Fruit fly (Drosophila melanogaster) whole organism, adult: Measurements from ENCODE around the gene GatC.
A peak's percentile ranks its signal among the peaks of the same experiment; 100 is the strongest.

Experiments used
- CG11617 ChIP-seq: fragments of 200-800 bp; sonication (Bioruptor generic); optimal IDR thresholded peaks from 2 replicates; lab custom pipeline; 2017; ENCODE audit warnings: mild to moderate bottlenecking, missing biosample characterization, missing genetic modification reagents, missing genetic modification characterization
- CG12768 ChIP-seq: fragments of 200-800 bp; sonication (Bioruptor generic); optimal IDR thresholded peaks from 2 replicates; lab custom pipeline; 2017; ENCODE audit warnings: missing biosample characterization, missing genetic modification characterization, mild to moderate bottlenecking, moderate library complexity, missing genetic modification reagents
- CG33017 ChIP-seq: fragments of 200-800 bp; sonication (Bioruptor generic); optimal IDR thresholded peaks from 2 replicates; lab custom pipeline; 2018; ENCODE audit warnings: missing biosample characterization, mild to moderate bottlenecking, missing genetic modification characterization, moderate library complexity
- Clk ChIP-seq: fragments of 200-800 bp; sonication (Bioruptor generic); optimal IDR thresholded peaks from 2 replicates; lab custom pipeline; 2017; ENCODE audit warnings: missing biosample characterization, missing genetic modification characterization
- Crg-1 ChIP-seq: fragments of 200-800 bp; sonication (Bioruptor generic); optimal IDR thresholded peaks from 2 replicates; lab custom pipeline; 2016; ENCODE audit warnings: missing biosample characterization, missing genetic modification characterization
- cnc ChIP-seq, 2 experiments: fragments of >200 bp; optimal IDR thresholded peaks; 2 replicates each; lab custom pipeline; 2017
- toe ChIP-seq: fragments of 200-800 bp; sonication (Bioruptor generic); optimal IDR thresholded peaks from 2 replicates; lab custom pipeline; 2016; ENCODE audit warnings: missing biosample characterization, missing genetic modification characterization

DNA sequence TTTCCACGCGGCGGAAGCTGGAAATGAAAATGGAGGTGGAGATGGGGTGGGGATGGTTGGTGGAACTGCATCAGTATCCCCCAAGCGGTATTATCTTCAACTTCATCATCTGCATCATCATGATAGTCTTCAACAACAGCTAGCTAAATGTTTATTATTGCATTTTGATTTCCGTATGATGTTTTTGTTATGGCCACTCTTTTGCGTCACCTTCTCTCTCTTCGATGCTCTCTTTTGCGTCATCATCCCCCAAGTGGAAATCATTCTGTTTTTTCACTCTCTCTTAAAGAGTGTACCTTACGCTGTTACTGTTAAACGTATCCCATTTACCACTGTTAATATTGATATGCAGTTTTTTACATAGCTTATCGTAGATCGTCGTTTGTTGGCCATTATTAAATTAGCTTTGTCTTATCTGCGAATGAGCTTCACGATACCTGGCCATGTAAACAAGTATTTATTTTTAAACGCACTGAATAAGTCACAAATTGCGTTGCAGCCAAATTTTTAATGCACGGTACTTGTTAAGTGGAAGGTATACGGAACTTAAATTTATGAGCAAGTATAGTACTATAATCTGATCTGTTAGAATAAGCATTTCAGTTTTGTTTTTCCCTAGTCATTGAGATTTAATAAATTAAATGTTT is 45.2 kb upstream of the GatC start:
- TF ChIP-seq CG11617: no peak
- TF ChIP-seq toe (GFP tag; lab: Kevin White, UChicago): no peak
- no peak for TF ChIP-seq Crg-1 (GFP tag; lab: Kevin White, UChicago)
- no peak for TF ChIP-seq cnc (optimal IDR thresholded peaks at IDR 0.05; lab: Kevin White, UChicago)
- no peak for TF ChIP-seq Clk (GFP tag; lab: Kevin White, UChicago)
- TF ChIP-seq CG33017: peak; percentile 2
- TF ChIP-seq CG12768 (GFP tag; lab: Kevin White, UChicago): peak; percentile 16
